Fruit fly (Drosophila melanogaster) whole organism, embryonic: ENCODE data around the gene CG32147.
A peak's percentile ranks its signal among the peaks of the same experiment; 100 is the strongest.

ENCODE experiments used
- Adf1 ChIP-seq: fragments of 200-800 bp; sonication (Bioruptor generic); IDR thresholded peaks from 2 replicates; pipeline ENCODE4 v1.3.6; 2022; ENCODE audit warnings: missing biosample characterization, missing genetic modification characterization
- CG10321 ChIP-seq: fragments of 200-800 bp; sonication (Bioruptor generic); IDR thresholded peaks from 2 replicates; pipeline ENCODE4 v1.3.6; 2022; ENCODE audit warnings: missing biosample characterization, missing genetic modification characterization
- CG12155 ChIP-seq: fragments of 200-800 bp; sonication (Bioruptor generic); optimal IDR thresholded peaks from 3 replicates; lab custom pipeline; 2016; ENCODE audit warnings: missing biosample characterization, missing genetic modification characterization
- CG12391 ChIP-seq: fragments of 200-800 bp; sonication (Bioruptor generic); optimal IDR thresholded peaks from 3 replicates; lab custom pipeline; 2018; ENCODE audit warnings: missing biosample characterization, mild to moderate bottlenecking, missing genetic modification characterization, moderate library complexity
- CG13296 ChIP-seq: fragments of 200-800 bp; sonication (Bioruptor generic); optimal IDR thresholded peaks from 3 replicates; lab custom pipeline; 2018; ENCODE audit warnings: missing biosample characterization, mild to moderate bottlenecking, missing genetic modification characterization
- CG15011 ChIP-seq: fragments of 200-800 bp; sonication (Bioruptor generic); optimal IDR thresholded peaks from 3 replicates; lab custom pipeline; 2018; ENCODE audit warnings: missing biosample characterization, mild to moderate bottlenecking, missing genetic modification characterization
- CG15073 ChIP-seq: fragments of 200-800 bp; sonication (Bioruptor generic); optimal IDR thresholded peaks from 2 replicates; lab custom pipeline; 2016; ENCODE audit warnings: missing biosample characterization, missing genetic modification characterization
- CG1529 ChIP-seq: fragments of 200-800 bp; sonication (Bioruptor generic); optimal IDR thresholded peaks from 3 replicates; lab custom pipeline; 2018; ENCODE audit warnings: missing biosample characterization, missing genetic modification characterization
- CG1603 ChIP-seq: fragments of 200-800 bp; sonication (Bioruptor generic); optimal IDR thresholded peaks from 2 replicates; lab custom pipeline; 2019; ENCODE audit warnings: missing biosample characterization, mild to moderate bottlenecking, missing genetic modification characterization, moderate library complexity
- CG17912 ChIP-seq: fragments of 200-800 bp; sonication (Bioruptor generic); optimal IDR thresholded peaks from 2 replicates; lab custom pipeline; 2018; ENCODE audit warnings: missing biosample characterization, mild to moderate bottlenecking, missing genetic modification characterization
- CG2875 ChIP-seq: fragments of 200-800 bp; sonication (Bioruptor generic); optimal IDR thresholded peaks from 2 replicates; lab custom pipeline; 2017; ENCODE audit warnings: missing biosample characterization, mild to moderate bottlenecking, missing genetic modification characterization, missing genetic modification reagents
- CG34422 ChIP-seq: fragments of 200-800 bp; sonication (Bioruptor generic); IDR thresholded peaks from 3 replicates; pipeline ENCODE4 v1.3.6; 2022; ENCODE audit warnings: missing biosample characterization, missing genetic modification characterization
- CG4404 ChIP-seq: fragments of 200-800 bp; sonication (Bioruptor generic); IDR thresholded peaks from 2 replicates; pipeline ENCODE4 v1.3.6; 2022; ENCODE audit warnings: missing biosample characterization, missing genetic modification characterization
- CG4617 ChIP-seq: fragments of 200-800 bp; sonication (Bioruptor generic); optimal IDR thresholded peaks from 3 replicates; lab custom pipeline; 2016; ENCODE audit warnings: missing biosample characterization, missing genetic modification characterization, borderline replicate concordance
- CG5180 ChIP-seq: fragments of 200-800 bp; sonication (Bioruptor generic); optimal IDR thresholded peaks from 3 replicates; lab custom pipeline; 2017; ENCODE audit warnings: missing biosample characterization, missing genetic modification characterization, mild to moderate bottlenecking, moderate library complexity, missing genetic modification reagents
- CG6683 ChIP-seq: fragments of 200-800 bp; sonication (Bioruptor generic); optimal IDR thresholded peaks from 2 replicates; lab custom pipeline; 2017; ENCODE audit warnings: missing biosample characterization, mild to moderate bottlenecking, missing genetic modification characterization, missing genetic modification reagents
- CG7963 ChIP-seq: fragments of 200-800 bp; sonication (Bioruptor generic); IDR thresholded peaks from 3 replicates; pipeline ENCODE4 v1.3.6; 2022; ENCODE audit warnings: missing biosample characterization, missing genetic modification characterization; ENCODE audit not compliant: partially characterized antibody
- CG9437 ChIP-seq: fragments of 200-800 bp; sonication (Bioruptor generic); optimal IDR thresholded peaks from 2 replicates; lab custom pipeline; 2018; ENCODE audit warnings: missing biosample characterization, mild to moderate bottlenecking, missing genetic modification characterization
- CG9797 ChIP-seq: fragments of 200-800 bp; sonication (Bioruptor generic); optimal IDR thresholded peaks from 3 replicates; lab custom pipeline; 2018; ENCODE audit warnings: missing biosample characterization, mild to moderate bottlenecking, missing genetic modification characterization
- CG9932 ChIP-seq: fragments of 200-800 bp; sonication (Bioruptor generic); IDR thresholded peaks from 2 replicates; pipeline ENCODE4 v1.3.6; 2022; ENCODE audit warnings: missing biosample characterization, missing genetic modification characterization
- CTCF ChIP-seq: fragments of 200-800 bp; sonication (Bioruptor generic); optimal IDR thresholded peaks from 2 replicates; lab custom pipeline; 2017; ENCODE audit warnings: missing biosample characterization, mild to moderate bottlenecking, missing genetic modification characterization, moderate library complexity
- D19B ChIP-seq: fragments of 200-800 bp; sonication (Bioruptor generic); optimal IDR thresholded peaks from 2 replicates; lab custom pipeline; 2017; ENCODE audit warnings: missing biosample characterization, mild to moderate bottlenecking, missing genetic modification characterization
- Doc2 ChIP-seq: fragments of 200-800 bp; sonication (Bioruptor generic); IDR thresholded peaks from 2 replicates; pipeline ENCODE4 v1.3.6; 2022; ENCODE audit warnings: missing biosample characterization, missing genetic modification characterization
- GATAe ChIP-seq: fragments of 200-800 bp; sonication (Bioruptor generic); conservative IDR thresholded peaks from 2 replicates; pipeline ENCODE4 v1.3.6; 2022; ENCODE audit warnings: missing biosample characterization, missing genetic modification characterization
- Hey ChIP-seq: fragments of 200-800 bp; sonication (Bioruptor generic); optimal IDR thresholded peaks from 3 replicates; lab custom pipeline; 2018; ENCODE audit warnings: missing biosample characterization, mild to moderate bottlenecking, missing genetic modification characterization
- NC2α ChIP-seq: fragments of 200-800 bp; sonication (Bioruptor generic); optimal IDR thresholded peaks from 2 replicates; lab custom pipeline; 2016; ENCODE audit warnings: missing biosample characterization, missing genetic modification characterization
- Nf-YA ChIP-seq: fragments of 200-800 bp; sonication (Bioruptor generic); IDR thresholded peaks from 2 replicates; pipeline ENCODE4 v1.3.6; 2022; ENCODE audit warnings: missing biosample characterization, missing genetic modification characterization
- Nf-YB ChIP-seq: fragments of 200-800 bp; sonication (Bioruptor generic); optimal IDR thresholded peaks from 3 replicates; lab custom pipeline; 2019; ENCODE audit warnings: missing biosample characterization, mild to moderate bottlenecking, missing genetic modification characterization, moderate library complexity
- Ravus ChIP-seq: fragments of 200-800 bp; sonication (Bioruptor generic); IDR thresholded peaks from 2 replicates; pipeline ENCODE4 v1.3.6; 2022; ENCODE audit warnings: missing biosample characterization, missing genetic modification characterization
- Sry-δ ChIP-seq: fragments of 200-800 bp; sonication (Bioruptor generic); optimal IDR thresholded peaks from 2 replicates; lab custom pipeline; 2016; ENCODE audit warnings: missing biosample characterization, missing genetic modification characterization
- Vsx1 ChIP-seq: fragments of 200-800 bp; sonication (Bioruptor generic); optimal IDR thresholded peaks from 2 replicates; lab custom pipeline; 2017; ENCODE audit warnings: missing biosample characterization, mild to moderate bottlenecking, missing genetic modification characterization, missing genetic modification reagents
- bab2 ChIP-seq: fragments of 200-800 bp; sonication (Bioruptor generic); optimal IDR thresholded peaks from 2 replicates; lab custom pipeline; 2016; ENCODE audit warnings: missing biosample characterization, missing genetic modification characterization
- cas ChIP-seq: fragments of 200-800 bp; sonication (Bioruptor generic); IDR thresholded peaks from 2 replicates; pipeline ENCODE4 v1.3.6; 2022; ENCODE audit warnings: missing biosample characterization, missing genetic modification characterization
- gce ChIP-seq: fragments of 200-800 bp; sonication (Bioruptor generic); IDR thresholded peaks from 3 replicates; pipeline ENCODE4 v1.3.6; 2022; ENCODE audit warnings: missing biosample characterization, missing genetic modification characterization
- gfzf ChIP-seq: fragments of 200-800 bp; sonication (Bioruptor generic); optimal IDR thresholded peaks from 2 replicates; lab custom pipeline; 2016; ENCODE audit warnings: missing biosample characterization, mild to moderate bottlenecking, missing genetic modification characterization, moderate library complexity
- grau ChIP-seq: fragments of 200-800 bp; optimal IDR thresholded peaks from 3 replicates; lab custom pipeline; 2019; ENCODE audit warnings: missing biosample characterization, mild to moderate bottlenecking, missing genetic modification characterization, moderate library complexity
- ken ChIP-seq: fragments of 200-800 bp; sonication (Bioruptor generic); IDR thresholded peaks from 3 replicates; pipeline ENCODE4 v1.3.6; 2022; ENCODE audit warnings: missing biosample characterization, missing genetic modification characterization
- lilli ChIP-seq: fragments of 200-800 bp; sonication (Bioruptor generic); optimal IDR thresholded peaks from 3 replicates; lab custom pipeline; 2016; ENCODE audit warnings: missing biosample characterization, missing genetic modification characterization
- maf-S ChIP-seq: fragments of 200-800 bp; sonication (Bioruptor generic); optimal IDR thresholded peaks from 2 replicates; lab custom pipeline; 2016; ENCODE audit warnings: missing biosample characterization, missing genetic modification characterization
- nau ChIP-seq: fragments of 200-800 bp; sonication (Bioruptor generic); optimal IDR thresholded peaks from 3 replicates; lab custom pipeline; 2017; ENCODE audit warnings: missing biosample characterization, mild to moderate bottlenecking, missing genetic modification characterization, missing genetic modification reagents
- pum ChIP-seq: fragments of 200-800 bp; sonication (Bioruptor generic); optimal IDR thresholded peaks from 2 replicates; lab custom pipeline; 2016; ENCODE audit warnings: missing biosample characterization, missing genetic modification characterization
- repo ChIP-seq: fragments of 200-800 bp; sonication (Bioruptor generic); optimal IDR thresholded peaks from 2 replicates; lab custom pipeline; 2016; ENCODE audit warnings: missing biosample characterization, missing genetic modification characterization
- run ChIP-seq: fragments of 200-800 bp; sonication (Bioruptor generic); optimal IDR thresholded peaks from 3 replicates; lab custom pipeline; 2018; ENCODE audit warnings: missing biosample characterization, mild to moderate bottlenecking, missing genetic modification characterization
- shn ChIP-seq: fragments of 200-800 bp; sonication (Bioruptor generic); optimal IDR thresholded peaks from 3 replicates; lab custom pipeline; 2016; ENCODE audit warnings: missing biosample characterization, missing genetic modification characterization
- sima ChIP-seq: fragments of 200-800 bp; sonication (Bioruptor generic); optimal IDR thresholded peaks from 2 replicates; lab custom pipeline; 2016; ENCODE audit warnings: missing biosample characterization, missing genetic modification characterization
- sob ChIP-seq: fragments of 200-800 bp; sonication (Bioruptor generic); IDR thresholded peaks from 2 replicates; pipeline ENCODE4 v1.3.6; 2022; ENCODE audit warnings: missing biosample characterization, missing genetic modification characterization
- ttk ChIP-seq: fragments of 200-800 bp; sonication (Bioruptor generic); IDR thresholded peaks from 2 replicates; pipeline ENCODE4 v2.1.2; 2022; ENCODE audit warnings: missing biosample characterization, missing genetic modification characterization
- wek ChIP-seq: fragments of 200-800 bp; sonication (Bioruptor generic); optimal IDR thresholded peaks from 3 replicates; lab custom pipeline; 2018; ENCODE audit warnings: missing biosample characterization, mild to moderate bottlenecking, missing genetic modification characterization, moderate library complexity
- zen2 ChIP-seq: fragments of 200-800 bp; sonication (Bioruptor generic); IDR thresholded peaks from 3 replicates; pipeline ENCODE4 v1.3.6; 2022; ENCODE audit warnings: missing biosample characterization, missing genetic modification characterization; ENCODE audit not compliant: partially characterized antibody
- zf30C ChIP-seq: fragments of 200-800 bp; sonication (Bioruptor generic); optimal IDR thresholded peaks from 3 replicates; lab custom pipeline; 2018; ENCODE audit warnings: missing biosample characterization, mild to moderate bottlenecking, missing genetic modification characterization

Gene CG32147

DNA sequence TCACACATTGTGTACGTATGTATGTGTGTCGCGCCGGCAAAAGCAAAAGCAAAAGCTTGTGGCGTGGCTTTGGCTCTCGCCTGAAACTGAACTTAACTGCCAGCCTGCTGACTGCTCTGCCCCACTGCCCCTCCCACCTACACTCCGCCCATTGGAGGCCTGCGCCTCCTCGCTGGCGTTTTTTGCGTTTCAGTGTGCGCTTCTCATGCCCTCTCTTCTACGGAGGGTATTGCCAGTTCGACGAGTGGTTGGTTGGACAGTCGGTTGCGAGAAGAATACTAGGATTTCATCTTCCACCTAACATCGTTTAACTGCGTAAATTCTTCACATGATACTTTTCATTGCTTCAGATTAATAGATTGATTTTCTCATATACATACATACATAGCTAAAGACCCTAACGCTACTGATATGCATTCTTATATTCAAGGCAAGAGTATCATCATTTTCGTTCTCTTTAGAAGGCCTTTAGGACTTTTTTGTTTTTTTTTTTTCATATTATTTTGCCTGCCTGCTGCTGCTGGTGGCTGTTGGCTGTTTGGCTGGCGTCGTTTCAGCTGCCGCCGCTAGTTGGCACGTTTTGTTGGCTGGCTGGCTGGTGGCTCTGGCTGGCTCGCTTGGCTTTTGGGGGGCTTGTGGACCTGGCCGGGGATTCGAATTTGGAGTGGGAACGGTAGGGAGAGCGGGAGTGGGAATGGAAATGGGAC, 38.9 kb downstream of the CG32147 start (continued):
- peak; percentile 45 for TF ChIP-seq CG12155
- peak; percentile 47 for TF ChIP-seq CG1529 (GFP tag; lab: Kevin White, UChicago)
- TF ChIP-seq CG34422 (GFP tag; lab: Robert Waterston, UW) = no peak; the same call in 2 of the 3 replicates
- TF ChIP-seq ken (GFP tag; lab: Robert Waterston, UW) = peak; percentile 57; the same call in 1 of the 3 replicates
- TF ChIP-seq CTCF = no peak
- 0 out of 3 replicates have a peak, but pooled peaks have one; percentile 5 for TF ChIP-seq gce (GFP tag; lab: Robert Waterston, UW)
- TF ChIP-seq CG10321 (GFP tag; lab: Robert Waterston, UW) = no peak
- TF ChIP-seq CG2875 (GFP tag; lab: Kevin White, UChicago) = no peak
- peak; percentile 43 for TF ChIP-seq CG1603
- peak; percentile 44; the same call in 1 of the 2 replicates for TF ChIP-seq CG4404 (GFP tag; lab: Robert Waterston, UW)
- TF ChIP-seq grau = peak; percentile 66
- peak; percentile 62 for TF ChIP-seq CG12391 (tag; lab: Kevin White, UChicago)
- TF ChIP-seq pum (GFP tag; lab: Kevin White, UChicago) = peak; percentile 56
- no peak for TF ChIP-seq CG15073 (GFP tag; lab: Kevin White, UChicago)
- peak; percentile 49 for TF ChIP-seq D19B (GFP tag; lab: Kevin White, UChicago)
- no peak for TF ChIP-seq GATAe (GFP tag; lab: Robert Waterston, UW)
- TF ChIP-seq CG6683 (GFP tag; lab: Kevin White, UChicago) = no peak
- TF ChIP-seq sob (GFP tag; lab: Robert Waterston, UW) = peak; percentile 75
- no peak for TF ChIP-seq zen2
- no peak for TF ChIP-seq Doc2
- TF ChIP-seq Nf-YB (GFP tag; lab: Kevin White, UChicago) = no peak
- no peak for TF ChIP-seq gfzf (GFP tag; lab: Kevin White, UChicago)
- peak; percentile 41 for TF ChIP-seq bab2 (GFP tag; lab: Kevin White, UChicago)
- no peak for TF ChIP-seq NC2α
- no peak for TF ChIP-seq sima (GFP tag; lab: Kevin White, UChicago)
- peak; percentile 10 for TF ChIP-seq nau (GFP tag; lab: Kevin White, UChicago)
- peak; percentile 34 for TF ChIP-seq CG15011 (GFP tag; lab: Kevin White, UChicago)
- TF ChIP-seq maf-S (GFP tag; lab: Kevin White, UChicago) = peak; percentile 1
- TF ChIP-seq repo = peak; percentile 5
- peak; percentile 32 for TF ChIP-seq CG9437 (GFP tag; lab: Kevin White, UChicago)
- no peak for TF ChIP-seq Ravus (GFP tag; lab: Robert Waterston, UW)
- TF ChIP-seq CG5180 (GFP tag; lab: Kevin White, UChicago) = peak; percentile 50
- peak; percentile 17 for TF ChIP-seq Sry-δ (GFP tag; lab: Kevin White, UChicago)
- TF ChIP-seq Nf-YA (GFP tag; lab: Robert Waterston, UW) = no peak
- TF ChIP-seq Hey (tag; lab: Kevin White, UChicago) = no peak
- peak; percentile 64 for TF ChIP-seq shn
- no peak for TF ChIP-seq wek (GFP tag; lab: Kevin White, UChicago)
- TF ChIP-seq cas (GFP tag; lab: Robert Waterston, UW) = no peak
- no peak for TF ChIP-seq CG17912 (GFP tag; lab: Kevin White, UChicago)
- no peak for TF ChIP-seq CG4617 (GFP tag; lab: Kevin White, UChicago)
- peak; percentile 10; the same call in 1 of the 2 replicates for TF ChIP-seq Adf1
- peak; percentile 85 for TF ChIP-seq lilli
- no peak for TF ChIP-seq run (tag; lab: Kevin White, UChicago)
- TF ChIP-seq CG7963 (GFP tag; lab: Robert Waterston, UW) = no peak
- TF ChIP-seq Vsx1 (GFP tag; lab: Kevin White, UChicago) = peak; percentile 36
- no peak for TF ChIP-seq ttk (GFP tag; lab: Robert Waterston, UW)
- TF ChIP-seq CG9797 (GFP tag; lab: Kevin White, UChicago) = no peak
- TF ChIP-seq zf30C = no peak
- TF ChIP-seq CG13296 (GFP tag; lab: Kevin White, UChicago) = peak; percentile 46
- TF ChIP-seq CG9932 (GFP tag; lab: Robert Waterston, UW) = peak; percentile 60
